Worm (Caenorhabditis elegans): Measurements from ENCODE around the gene moc-3.

The moc-3 gene

ce11 chrIV:8142735-8143550, 12.6 kb downstream of the moc-3 start, which contains the start of gene pmk-2:
TSS of gene pmk-2 (plus strand) at chrIV:8143500.
- TF ChIP-seq ceh-14 (tag; optimal IDR thresholded peaks at IDR 0.05) (peak; percentile 6), unc-42 (tag; optimal IDR thresholded peaks at IDR 0.05) (peak; percentile 49), nhr-232 (tag; optimal IDR thresholded peaks at IDR 0.05) (no peak)

- no peak for TF ChIP-seq pag-3 (tag; optimal IDR thresholded peaks at IDR 0.05; ENCODE audit: borderline replicate concordance)
- TF ChIP-seq ceh-30 (tag; optimal IDR thresholded peaks at IDR 0.05), result no peak
- TF ChIP-seq ztf-16 (tag; optimal IDR thresholded peaks at IDR 0.05), result no peak
- TF ChIP-seq pat-9 (tag; optimal IDR thresholded peaks at IDR 0.05), result no peak
- TF ChIP-seq che-1 (tag; optimal IDR thresholded peaks at IDR 0.05), result no peak
- no peak for TF ChIP-seq Y22D7AL.16 (tag; optimal IDR thresholded peaks at IDR 0.05)
- TF ChIP-seq hlh-13 (GFP tag; optimal IDR thresholded peaks at IDR 0.05), result no peak
- TF ChIP-seq unc-3 (GFP tag; conservative IDR thresholded peaks at IDR 0.05), result no peak
- TF ChIP-seq unc-3 (tag; optimal IDR thresholded peaks at IDR 0.05), result no peak
- no peak for TF ChIP-seq elt-2 (tag; optimal IDR thresholded peaks at IDR 0.05)
- no peak for TF ChIP-seq rnt-1 (tag; optimal IDR thresholded peaks at IDR 0.05)
- TF ChIP-seq pqm-1 (tag; optimal IDR thresholded peaks at IDR 0.05), result no peak
- TF ChIP-seq nhr-232 (tag; optimal IDR thresholded peaks at IDR 0.05), result no peak
- TF ChIP-seq ceh-31 (tag; optimal IDR thresholded peaks at IDR 0.05), result no peak
Measured at ce11 chrIV:8144341-8144740, 14.0 kb downstream of the moc-3 start.

- no peak for TF ChIP-seq pat-9 (tag; optimal IDR thresholded peaks at IDR 0.05)
- TF ChIP-seq nfya-1 (tag; optimal IDR thresholded peaks at IDR 0.05), result peak; percentile 10
- peak; percentile 91 for TF ChIP-seq hlh-30 (tag; optimal IDR thresholded peaks at IDR 0.05; ENCODE audit: insufficient read depth)
Measured at ce11 chrIV:8146283-8146682, 15.9 kb downstream of the moc-3 start.

- TF ChIP-seq hlh-8 (tag; optimal IDR thresholded peaks at IDR 0.05), result no peak
- no peak for TF ChIP-seq K02D7.2 (tag; optimal IDR thresholded peaks at IDR 0.05)
- TF ChIP-seq ama-1 (optimal IDR thresholded peaks at IDR 0.05), result no peak
- TF ChIP-seq sox-2 (GFP tag; IDR thresholded peaks at IDR 0.05), result no peak
- no peak for TF ChIP-seq madf-2 (tag; optimal IDR thresholded peaks at IDR 0.05)
- TF ChIP-seq ceh-30 (tag; optimal IDR thresholded peaks at IDR 0.05), result no peak
- TF ChIP-seq unc-86 (tag; optimal IDR thresholded peaks at IDR 0.05), result no peak
- TF ChIP-seq ceh-14 (tag; optimal IDR thresholded peaks at IDR 0.05), result no peak
- TF ChIP-seq C08G9.2 (tag; optimal IDR thresholded peaks at IDR 0.05), result no peak
- TF ChIP-seq sdc-2 (tag; optimal IDR thresholded peaks at IDR 0.05), result no peak
- TF ChIP-seq nfya-1 (tag; optimal IDR thresholded peaks at IDR 0.05), result no peak
- TF ChIP-seq ztf-16 (tag; optimal IDR thresholded peaks at IDR 0.05), result no peak
- no peak for TF ChIP-seq odd-2 (tag; optimal IDR thresholded peaks at IDR 0.05)
Measured at ce11 chrIV:8148494-8148893, 18.1 kb downstream of the moc-3 start, which contains the start of gene pmk-1. TSS of gene pmk-1 (plus strand) at chrIV:8148794.

ce11 chrIV:8151721-8152120, 21.4 kb downstream of the moc-3 start:
- no peak for TF ChIP-seq ama-1 (optimal IDR thresholded peaks at IDR 0.05)
- TF ChIP-seq dve-1 (tag; optimal IDR thresholded peaks at IDR 0.05), result no peak
- no peak for TF ChIP-seq npax-4 (tag; optimal IDR thresholded peaks at IDR 0.05)
- TF ChIP-seq ceh-48 (tag; optimal IDR thresholded peaks at IDR 0.05), result no peak
- no peak for TF ChIP-seq elt-2 (tag; optimal IDR thresholded peaks at IDR 0.05)
- no peak for TF ChIP-seq C08G9.2 (tag; optimal IDR thresholded peaks at IDR 0.05)
- no peak for TF ChIP-seq odd-2 (tag; optimal IDR thresholded peaks at IDR 0.05)
- TF ChIP-seq unc-3 (GFP tag; conservative IDR thresholded peaks at IDR 0.05), result no peak
- no peak for TF ChIP-seq unc-3 (tag; optimal IDR thresholded peaks at IDR 0.05)
- no peak for TF ChIP-seq sox-4 (tag; optimal IDR thresholded peaks at IDR 0.05)
- TF ChIP-seq tbx-7 (tag; optimal IDR thresholded peaks at IDR 0.05), result no peak
- no peak for TF ChIP-seq hlh-15 (tag; optimal IDR thresholded peaks at IDR 0.05)
- no peak for TF ChIP-seq ceh-18 (tag; optimal IDR thresholded peaks at IDR 0.05)
- TF ChIP-seq ceh-6 (GFP tag; optimal IDR thresholded peaks at IDR 0.05), result no peak
- no peak for TF ChIP-seq pag-3 (tag; optimal IDR thresholded peaks at IDR 0.05; ENCODE audit: borderline replicate concordance)
- no peak for TF ChIP-seq ttx-3 (tag; optimal IDR thresholded peaks at IDR 0.05)
